Fruit fly (Drosophila melanogaster) whole organism, embryonic: ENCODE measurements around the gene Spc105R.
A peak's percentile ranks its signal among the peaks of the same experiment; 100 is the strongest.

Source experiments
- ATbp ChIP-seq: fragments of 200-800 bp; sonication (Bioruptor generic); optimal IDR thresholded peaks from 2 replicates; lab custom pipeline; 2017; ENCODE audit warnings: missing biosample characterization, mild to moderate bottlenecking, missing genetic modification characterization, missing genetic modification reagents
- Adf1 ChIP-seq: fragments of 200-800 bp; sonication (Bioruptor generic); IDR thresholded peaks from 2 replicates; pipeline ENCODE4 v1.3.6; 2022; ENCODE audit warnings: missing biosample characterization, missing genetic modification characterization
- CG10654 ChIP-seq: fragments of 200-800 bp; sonication (Bioruptor generic); optimal IDR thresholded peaks from 2 replicates; lab custom pipeline; 2016; ENCODE audit warnings: missing biosample characterization, missing genetic modification characterization
- CG11085 ChIP-seq: fragments of 200-800 bp; sonication (Bioruptor generic); IDR thresholded peaks from 2 replicates; pipeline ENCODE4 v1.3.6; 2022; ENCODE audit warnings: missing biosample characterization, missing genetic modification characterization
- CG12299 ChIP-seq: fragments of 200-800 bp; sonication (Bioruptor generic); optimal IDR thresholded peaks from 2 replicates; lab custom pipeline; 2018; ENCODE audit warnings: missing biosample characterization, mild to moderate bottlenecking, missing genetic modification characterization
- CG14441 ChIP-seq: fragments of 200-800 bp; sonication (Bioruptor generic); IDR thresholded peaks from 2 replicates; pipeline ENCODE4 v1.3.6; 2022; ENCODE audit warnings: missing biosample characterization, missing genetic modification characterization
- CG14710 ChIP-seq: fragments of 200-800 bp; sonication (Bioruptor generic); optimal IDR thresholded peaks from 3 replicates; lab custom pipeline; 2019; ENCODE audit warnings: missing biosample characterization, mild to moderate bottlenecking, missing genetic modification characterization, moderate library complexity
- CG14860 ChIP-seq: fragments of 200-800 bp; sonication (Bioruptor generic); IDR thresholded peaks from 3 replicates; pipeline ENCODE4 v1.3.6; 2022; ENCODE audit warnings: missing biosample characterization, missing genetic modification characterization; ENCODE audit not compliant: partially characterized antibody
- CG16779 ChIP-seq: fragments of 200-800 bp; sonication (Bioruptor generic); IDR thresholded peaks from 2 replicates; pipeline ENCODE4 v1.3.6; 2022; ENCODE audit warnings: missing biosample characterization, missing genetic modification characterization
- CG17328 ChIP-seq: fragments of 200-800 bp; sonication (Bioruptor generic); IDR thresholded peaks from 2 replicates; pipeline ENCODE4 v1.3.6; 2022; ENCODE audit warnings: missing biosample characterization, missing genetic modification characterization
- CG2120 ChIP-seq: fragments of 200-800 bp; sonication (Bioruptor generic); optimal IDR thresholded peaks from 3 replicates; lab custom pipeline; 2016; ENCODE audit warnings: missing biosample characterization, missing genetic modification characterization
- CG30020 ChIP-seq: fragments of 200-800 bp; optimal IDR thresholded peaks from 2 replicates; lab custom pipeline; 2019; ENCODE audit warnings: missing biosample characterization, mild to moderate bottlenecking, missing genetic modification characterization, moderate library complexity
- CG30403 ChIP-seq: fragments of 200-800 bp; sonication (Bioruptor generic); optimal IDR thresholded peaks from 3 replicates; lab custom pipeline; 2016; ENCODE audit warnings: missing biosample characterization, missing genetic modification characterization
- CG31441 ChIP-seq: fragments of 200-800 bp; sonication (Bioruptor generic); IDR thresholded peaks from 2 replicates; pipeline ENCODE4 v1.3.6; 2022; ENCODE audit warnings: missing biosample characterization, missing genetic modification characterization
- CG3163 ChIP-seq: fragments of 200-800 bp; sonication (Bioruptor generic); optimal IDR thresholded peaks from 3 replicates; lab custom pipeline; 2016; ENCODE audit warnings: missing biosample characterization, missing genetic modification characterization
- CG5953 ChIP-seq: fragments of 200-800 bp; sonication (Bioruptor generic); IDR thresholded peaks from 2 replicates; pipeline ENCODE4 v1.3.6; 2022; ENCODE audit warnings: missing biosample characterization, missing genetic modification characterization
- CG6272 ChIP-seq: fragments of 200-800 bp; sonication (Bioruptor generic); IDR thresholded peaks from 2 replicates; pipeline ENCODE4 v1.3.6; 2022; ENCODE audit warnings: missing biosample characterization, missing genetic modification characterization
- CG6654 ChIP-seq: fragments of 200-800 bp; sonication (Bioruptor generic); optimal IDR thresholded peaks from 2 replicates; lab custom pipeline; 2017; ENCODE audit warnings: missing biosample characterization, mild to moderate bottlenecking, missing genetic modification characterization
- CG6683 ChIP-seq: fragments of 200-800 bp; sonication (Bioruptor generic); optimal IDR thresholded peaks from 2 replicates; lab custom pipeline; 2017; ENCODE audit warnings: missing biosample characterization, mild to moderate bottlenecking, missing genetic modification characterization, missing genetic modification reagents
- CG7271 ChIP-seq: fragments of 200-800 bp; sonication (Bioruptor generic); optimal IDR thresholded peaks from 2 replicates; lab custom pipeline; 2018; ENCODE audit warnings: missing biosample characterization, mild to moderate bottlenecking, missing genetic modification characterization, moderate library complexity
- CG8089 ChIP-seq: fragments of 200-800 bp; sonication (Bioruptor generic); optimal IDR thresholded peaks from 3 replicates; lab custom pipeline; 2016; ENCODE audit warnings: missing biosample characterization, missing genetic modification characterization
- CG8388 ChIP-seq: fragments of 200-800 bp; sonication (Bioruptor generic); optimal IDR thresholded peaks from 2 replicates; lab custom pipeline; 2019; ENCODE audit warnings: missing biosample characterization, mild to moderate bottlenecking, missing genetic modification characterization, moderate library complexity
- CG9437 ChIP-seq: fragments of 200-800 bp; sonication (Bioruptor generic); optimal IDR thresholded peaks from 2 replicates; lab custom pipeline; 2018; ENCODE audit warnings: missing biosample characterization, mild to moderate bottlenecking, missing genetic modification characterization
- D19B ChIP-seq: fragments of 200-800 bp; sonication (Bioruptor generic); optimal IDR thresholded peaks from 2 replicates; lab custom pipeline; 2017; ENCODE audit warnings: missing biosample characterization, mild to moderate bottlenecking, missing genetic modification characterization
- Eip74EF ChIP-seq, 2 experiments: fragments of 200-800 bp in 1 of 2; fragments of >200 bp in 1 of 2; sonication (Bioruptor generic) in 1 of 2; optimal IDR thresholded peaks; 2 replicates each; lab custom pipeline; 2017 to 2019; ENCODE audit warnings: missing biosample characterization in 2 of 2, missing genetic modification characterization in 2 of 2, mild to moderate bottlenecking in 1 of 2, moderate library complexity in 1 of 2
- Fer1 ChIP-seq: fragments of 200-800 bp; sonication (Bioruptor generic); optimal IDR thresholded peaks from 2 replicates; lab custom pipeline; 2017; ENCODE audit warnings: missing biosample characterization, mild to moderate bottlenecking, missing genetic modification characterization
- HmgZ ChIP-seq: fragments of 200-800 bp; sonication (Bioruptor generic); optimal IDR thresholded peaks from 2 replicates; lab custom pipeline; 2018; ENCODE audit warnings: missing biosample characterization, mild to moderate bottlenecking, missing genetic modification characterization
- MTF-1 ChIP-seq: fragments of 200-800 bp; sonication (Bioruptor generic); optimal IDR thresholded peaks from 2 replicates; lab custom pipeline; 2018; ENCODE audit warnings: missing biosample characterization, mild to moderate bottlenecking, missing genetic modification characterization, borderline replicate concordance
- Mrtf ChIP-seq: fragments of 200-800 bp; sonication (Bioruptor generic); IDR thresholded peaks from 3 replicates; pipeline ENCODE4 v1.3.6; 2022; ENCODE audit warnings: missing biosample characterization, missing genetic modification characterization
- NK7.1 ChIP-seq: fragments of 200-800 bp; sonication (Bioruptor generic); optimal IDR thresholded peaks from 3 replicates; lab custom pipeline; 2016; ENCODE audit warnings: missing biosample characterization, missing genetic modification characterization
- Sry-δ ChIP-seq: fragments of 200-800 bp; sonication (Bioruptor generic); optimal IDR thresholded peaks from 2 replicates; lab custom pipeline; 2016; ENCODE audit warnings: missing biosample characterization, missing genetic modification characterization
- Tbp ChIP-seq: fragments of >200 bp; optimal IDR thresholded peaks from 2 replicates; lab custom pipeline; 2018; ENCODE audit warnings: missing biosample characterization, missing genetic modification characterization
- YL-1 ChIP-seq: fragments of 200-800 bp; sonication (Bioruptor generic); optimal IDR thresholded peaks from 3 replicates; lab custom pipeline; 2017; ENCODE audit warnings: missing biosample characterization, mild to moderate bottlenecking, missing genetic modification characterization
- ap ChIP-seq: fragments of 200-800 bp; sonication (Bioruptor generic); IDR thresholded peaks from 2 replicates; pipeline ENCODE4 v1.3.6; 2022; ENCODE audit warnings: missing biosample characterization, missing genetic modification characterization
- ase ChIP-seq: fragments of 200-800 bp; sonication (Bioruptor generic); IDR thresholded peaks from 3 replicates; pipeline ENCODE4 v1.3.6; 2022; ENCODE audit warnings: missing biosample characterization, missing genetic modification characterization
- cg ChIP-seq: fragments of 200-800 bp; sonication (Bioruptor generic); optimal IDR thresholded peaks from 3 replicates; lab custom pipeline; 2019; ENCODE audit warnings: missing biosample characterization, mild to moderate bottlenecking, missing genetic modification characterization, moderate library complexity
- gt ChIP-seq: fragments of 200-800 bp; sonication (Bioruptor generic); IDR thresholded peaks from 2 replicates; pipeline ENCODE4 v1.3.6; 2022; ENCODE audit warnings: missing biosample characterization, missing genetic modification characterization
- ind ChIP-seq: fragments of 200-800 bp; sonication (Bioruptor generic); optimal IDR thresholded peaks from 3 replicates; lab custom pipeline; 2016; ENCODE audit warnings: missing biosample characterization, missing genetic modification characterization
- jing ChIP-seq: fragments of 200-800 bp; sonication (Bioruptor generic); optimal IDR thresholded peaks from 2 replicates; lab custom pipeline; 2018; ENCODE audit warnings: missing biosample characterization, mild to moderate bottlenecking, missing genetic modification characterization
- prd ChIP-seq, 3 experiments: fragments of >200 bp in 2 of 3; fragments of 200-800 bp in 1 of 3; sonication (Bioruptor generic) in 1 of 3; optimal IDR thresholded peaks in 2 of 3; IDR thresholded peaks in 1 of 3; 2 replicates in 2 of 3; 3 replicates in 1 of 3; pipeline versions ENCODE4 v1.3.6 to Lab custom; 2017 to 2022; ENCODE audit warnings: missing biosample characterization in 1 of 3, missing genetic modification characterization in 1 of 3
- rib ChIP-seq: fragments of 200-800 bp; sonication (Bioruptor generic); IDR thresholded peaks from 2 replicates; pipeline ENCODE4 v1.3.6; 2022; ENCODE audit warnings: missing biosample characterization, missing genetic modification characterization
- run ChIP-seq: fragments of 200-800 bp; sonication (Bioruptor generic); optimal IDR thresholded peaks from 3 replicates; lab custom pipeline; 2018; ENCODE audit warnings: missing biosample characterization, mild to moderate bottlenecking, missing genetic modification characterization
- slbo ChIP-seq: fragments of 200-800 bp; sonication (Bioruptor generic); IDR thresholded peaks from 2 replicates; pipeline ENCODE4 v1.3.6; 2022; ENCODE audit warnings: missing biosample characterization, missing genetic modification characterization
- stc ChIP-seq: fragments of 200-800 bp; sonication (Bioruptor generic); IDR thresholded peaks from 2 replicates; pipeline ENCODE4 v1.3.6; 2022; ENCODE audit warnings: missing biosample characterization, missing genetic modification characterization
- tap ChIP-seq: fragments of 200-800 bp; optimal IDR thresholded peaks from 3 replicates; lab custom pipeline; 2019; ENCODE audit warnings: missing biosample characterization, mild to moderate bottlenecking, missing genetic modification characterization, moderate library complexity
- trem ChIP-seq: fragments of 200-800 bp; optimal IDR thresholded peaks from 3 replicates; lab custom pipeline; 2019; ENCODE audit warnings: missing biosample characterization, mild to moderate bottlenecking, missing genetic modification characterization, moderate library complexity
- wor ChIP-seq: fragments of 200-800 bp; sonication (Bioruptor generic); IDR thresholded peaks from 2 replicates; pipeline ENCODE4 v1.3.6; 2022; ENCODE audit warnings: missing biosample characterization, missing genetic modification characterization
- zen2 ChIP-seq: fragments of 200-800 bp; sonication (Bioruptor generic); IDR thresholded peaks from 3 replicates; pipeline ENCODE4 v1.3.6; 2022; ENCODE audit warnings: missing biosample characterization, missing genetic modification characterization; ENCODE audit not compliant: partially characterized antibody
- zfh1 ChIP-seq: fragments of 200-800 bp; sonication (Bioruptor generic); IDR thresholded peaks from 3 replicates; pipeline ENCODE4 v1.3.6; 2022; ENCODE audit warnings: missing biosample characterization, missing genetic modification characterization

Gene Spc105R

DNA sequence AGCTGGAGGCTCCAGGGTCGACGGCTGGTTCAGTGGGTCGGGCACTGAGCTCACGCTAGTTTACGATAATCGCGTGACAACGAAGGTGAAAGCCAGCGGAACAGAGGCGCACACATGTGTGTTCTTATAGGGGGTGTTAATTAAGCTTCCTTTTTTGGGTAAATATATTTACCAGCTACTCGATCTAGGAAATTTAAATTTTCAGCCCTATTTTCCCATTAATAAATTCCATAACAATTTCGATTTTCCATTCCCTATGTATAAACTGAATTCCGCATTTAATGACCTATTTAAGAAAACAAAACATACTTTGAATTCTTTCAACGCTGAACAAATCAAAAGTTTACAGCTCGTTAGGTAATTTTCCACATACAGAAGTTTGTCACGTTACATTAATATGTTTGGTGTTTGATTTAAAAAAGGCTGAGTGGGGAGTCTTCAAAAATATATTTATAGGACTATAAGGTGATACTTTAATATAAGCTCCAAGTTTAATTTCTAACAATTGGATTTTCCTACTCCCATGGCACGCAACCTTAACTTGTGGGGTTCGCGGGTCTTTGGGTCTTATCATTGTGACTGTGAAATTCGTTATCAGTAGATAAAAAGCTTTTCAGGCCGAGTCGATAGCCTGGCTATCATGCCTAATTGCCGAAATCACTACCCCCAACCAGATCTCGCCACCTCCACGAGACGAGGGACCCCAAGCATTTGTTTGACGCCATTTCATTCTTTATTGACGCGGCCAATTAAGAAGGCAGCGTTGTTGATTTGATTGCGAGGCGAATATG, 37.0 kb downstream of the Spc105R start, which contains the start of gene CG13255 (continued):
- TF ChIP-seq CG8388 (peak; percentile 21), MTF-1 (GFP tag; lab: Kevin White, UChicago) (no peak), trem (no peak), CG8089 (GFP tag; lab: Kevin White, UChicago) (no peak), prd (optimal IDR thresholded peaks at IDR 0.05; lab: Kevin White, UChicago) (no peak), prd (GFP tag; IDR thresholded peaks at IDR 0.05; lab: Robert Waterston, UW) (no peak), CG14860 (GFP tag; lab: Robert Waterston, UW) (no peak), zfh1 (no peak), YL-1 (GFP tag; lab: Kevin White, UChicago) (no peak), NK7.1 (GFP tag; lab: Kevin White, UChicago) (peak; percentile 9), CG16779 (no peak), slbo (peak; percentile 59), stc (no peak), CG6654 (GFP tag; lab: Kevin White, UChicago) (peak; percentile 18), Fer1 (GFP tag; lab: Kevin White, UChicago) (peak; percentile 48), Eip74EF (GFP tag; optimal IDR thresholded peaks at IDR 0.05; lab: Kevin White, UChicago) (peak in 1 of 2 experiments; percentile 24), gt (GFP tag; lab: Robert Waterston, UW) (no peak), jing (GFP tag; lab: Kevin White, UChicago) (no peak), D19B (GFP tag; lab: Kevin White, UChicago) (peak; percentile 55), CG6272 (GFP tag; lab: Robert Waterston, UW) (no peak), CG30403 (GFP tag; lab: Kevin White, UChicago) (peak; percentile 71), HmgZ (tag; lab: Kevin White, UChicago) (peak; percentile 35), Tbp (no peak), CG5953 (GFP tag; lab: Robert Waterston, UW) (no peak), CG30020 (tag; lab: Kevin White, UChicago) (no peak), CG17328 (no peak), CG2120 (GFP tag; lab: Kevin White, UChicago) (peak; percentile 82), ATbp (GFP tag; lab: Kevin White, UChicago) (peak; percentile 7), CG10654 (GFP tag; lab: Kevin White, UChicago) (no peak), CG31441 (GFP tag; lab: Robert Waterston, UW) (peak; percentile 21; the same call in 1 of the 2 replicates), Sry-δ (GFP tag; lab: Kevin White, UChicago) (no peak), CG12299 (tag; lab: Kevin White, UChicago) (no peak), Mrtf (GFP tag; lab: Robert Waterston, UW) (no peak), CG9437 (peak; percentile 23), Adf1 (peak; percentile 10; the same call in 1 of the 2 replicates), CG7271 (tag; lab: Kevin White, UChicago) (no peak), run (no peak), CG3163 (GFP tag; lab: Kevin White, UChicago) (no peak), rib (no peak), CG14441 (GFP tag; lab: Robert Waterston, UW) (no peak), tap (tag; lab: Kevin White, UChicago) (no peak), CG6683 (GFP tag; lab: Kevin White, UChicago) (no peak), wor (GFP tag; lab: Robert Waterston, UW) (no peak), ind (GFP tag; lab: Kevin White, UChicago) (peak; percentile 53), ase (no peak), CG11085 (GFP tag; lab: Robert Waterston, UW) (no peak), zen2 (no peak), ap (GFP tag; lab: Robert Waterston, UW) (no peak), CG14710 (tag; lab: Kevin White, UChicago) (no peak), cg (GFP tag; lab: Kevin White, UChicago) (no peak)
